Worm (Caenorhabditis elegans): Measurements from ENCODE around the gene C52A11.3.

C52A11.3 gene

ce11 chrII:10717124-10717523 is 20.0 kb upstream of the C52A11.3 start, which contains the start of gene C09G5.13:
Gene C09G5.13 (plus strand): TSS chrII:10717424.
- TF ChIP-seq him-1 (tag; optimal IDR thresholded peaks at IDR 0.05) (no peak), W03F9.2 (tag; optimal IDR thresholded peaks at IDR 0.05) (no peak), dao-5 (tag; optimal IDR thresholded peaks at IDR 0.05) (no peak)

- TF ChIP-seq dao-5 (tag; optimal IDR thresholded peaks at IDR 0.05) (no peak), W03F9.2 (tag; optimal IDR thresholded peaks at IDR 0.05) (no peak), him-1 (tag; optimal IDR thresholded peaks at IDR 0.05) (no peak)
These were observed 17.2 kb upstream of the C52A11.3 start, which contains the start of gene mks-5 for ce11 chrII:10719931-10720330. Gene mks-5 (plus strand): TSS chrII:10720231.

ce11 chrII:10723069-10723468 is 14.1 kb upstream of the C52A11.3 start, which contains the start of gene C09G5.14:
Gene C09G5.14 (minus strand): TSS chrII:10723169.
- TF ChIP-seq him-1 (tag; optimal IDR thresholded peaks at IDR 0.05) (no peak), dao-5 (tag; optimal IDR thresholded peaks at IDR 0.05) (no peak), W03F9.2 (tag; optimal IDR thresholded peaks at IDR 0.05) (no peak)

DNA sequence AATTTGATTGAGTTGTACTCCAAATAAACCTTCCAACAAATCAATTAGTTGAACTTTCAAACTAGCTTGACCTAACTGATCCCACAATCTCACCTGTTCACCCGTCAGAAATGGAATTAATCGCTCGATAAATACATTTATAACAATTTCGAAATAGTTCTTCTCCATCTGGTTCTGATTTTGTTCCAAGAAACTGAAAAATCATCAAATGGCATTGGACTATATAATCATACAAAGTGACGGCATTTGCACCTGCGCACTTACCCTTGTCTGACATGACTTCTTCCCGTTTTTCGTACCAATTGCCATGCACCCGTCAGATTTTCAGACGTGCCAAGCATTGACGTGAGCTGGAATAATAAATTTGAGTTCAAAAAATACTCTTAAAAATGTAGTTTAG is 6.5 kb upstream of the C52A11.3 start:
- no peak for TF ChIP-seq him-1 (tag; optimal IDR thresholded peaks at IDR 0.05)
- no peak for TF ChIP-seq W03F9.2 (tag; optimal IDR thresholded peaks at IDR 0.05)
- no peak for TF ChIP-seq dao-5 (tag; optimal IDR thresholded peaks at IDR 0.05)

ce11 chrII:10731552-10731951 is 5.6 kb upstream of the C52A11.3 start, which contains the start of gene glb-12:
Gene glb-12 (minus strand): TSS chrII:10731652.
- TF ChIP-seq W03F9.2 (tag; optimal IDR thresholded peaks at IDR 0.05) (no peak), him-1 (tag; optimal IDR thresholded peaks at IDR 0.05) (no peak), dao-5 (tag; optimal IDR thresholded peaks at IDR 0.05) (no peak)

- TF ChIP-seq W03F9.2 (tag; optimal IDR thresholded peaks at IDR 0.05) (no peak), him-1 (tag; optimal IDR thresholded peaks at IDR 0.05) (peak; percentile 0)
These were observed 7.6 kb downstream of the C52A11.3 start for ce11 chrII:10744801-10745200.

DNA sequence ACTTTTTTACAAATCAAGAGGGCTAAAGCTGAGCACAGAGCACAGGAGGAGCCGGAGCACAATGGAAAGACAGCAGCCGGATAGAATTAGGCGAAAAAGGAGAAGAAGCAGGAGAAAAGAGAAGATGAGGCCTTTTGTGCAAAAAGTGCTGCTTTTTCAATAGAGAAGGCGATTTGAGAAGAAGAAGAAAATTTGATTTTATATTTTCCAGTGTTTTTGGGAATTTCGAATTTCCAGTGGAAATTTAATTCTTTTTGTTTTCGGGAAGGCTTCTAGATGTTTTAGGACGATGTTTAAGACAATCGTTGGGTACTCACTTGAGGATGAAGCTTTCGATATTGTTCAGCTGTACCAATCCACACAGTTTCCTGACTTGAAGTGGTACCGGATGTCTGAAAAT is 16.5 kb downstream of the C52A11.3 start:
- TF ChIP-seq W03F9.2 (tag; optimal IDR thresholded peaks at IDR 0.05) (no peak), him-1 (tag; optimal IDR thresholded peaks at IDR 0.05) (no peak), dao-5 (tag; optimal IDR thresholded peaks at IDR 0.05) (no peak)

DNA sequence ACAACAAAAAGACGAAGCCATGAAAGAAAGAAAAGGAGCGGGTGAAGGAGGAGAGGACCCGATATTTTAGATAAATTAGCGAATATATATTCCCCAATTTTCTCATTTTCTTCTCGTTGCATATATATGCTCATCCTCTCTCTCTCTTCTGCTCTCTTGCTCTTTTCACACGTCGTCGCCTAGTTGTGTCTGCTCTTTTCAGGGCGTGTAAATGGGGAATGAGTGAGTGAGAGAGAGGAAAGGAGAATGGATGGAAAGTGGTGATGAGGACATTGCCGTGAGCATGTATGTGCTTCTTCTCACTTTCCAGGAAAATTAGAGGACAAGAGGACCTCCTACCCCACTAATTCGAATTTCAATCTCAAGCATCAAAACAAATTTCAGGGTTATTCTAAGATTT is 18.3 kb downstream of the C52A11.3 start:
- TF ChIP-seq him-1 (tag; optimal IDR thresholded peaks at IDR 0.05) (no peak), dao-5 (tag; optimal IDR thresholded peaks at IDR 0.05) (no peak), W03F9.2 (tag; optimal IDR thresholded peaks at IDR 0.05) (no peak)

- TF ChIP-seq dao-5 (tag; optimal IDR thresholded peaks at IDR 0.05) (no peak), W03F9.2 (tag; optimal IDR thresholded peaks at IDR 0.05) (no peak), him-1 (tag; optimal IDR thresholded peaks at IDR 0.05) (no peak)
These were observed 21.8 kb downstream of the C52A11.3 start for ce11 chrII:10758951-10759350.

DNA sequence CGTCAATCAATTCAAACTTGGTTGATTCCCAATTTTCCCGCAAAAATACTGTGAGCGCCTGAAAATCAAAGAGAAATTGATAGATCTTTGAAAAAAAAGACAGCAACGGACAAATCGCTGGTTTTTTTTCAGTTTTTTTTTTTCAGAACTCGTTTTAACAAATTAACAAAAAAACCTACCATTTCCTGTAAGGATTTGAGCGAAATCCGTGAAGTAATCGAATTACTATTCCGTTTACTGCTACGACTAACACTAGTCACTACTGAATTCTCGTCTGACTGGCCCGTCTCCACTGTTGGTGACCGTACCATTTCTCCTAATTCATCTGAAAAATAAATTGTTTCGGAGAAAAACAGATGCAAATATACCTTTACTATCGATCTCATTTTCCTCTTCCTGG is 22.3 kb downstream of the C52A11.3 start:
- no peak for TF ChIP-seq W03F9.2 (tag; optimal IDR thresholded peaks at IDR 0.05)
- TF ChIP-seq him-1 (tag; optimal IDR thresholded peaks at IDR 0.05), result no peak
- no peak for TF ChIP-seq dao-5 (tag; optimal IDR thresholded peaks at IDR 0.05)

ce11 chrII:10760801-10761200 is 23.6 kb downstream of the C52A11.3 start:
- TF ChIP-seq dao-5 (tag; optimal IDR thresholded peaks at IDR 0.05) (no peak), him-1 (tag; optimal IDR thresholded peaks at IDR 0.05) (no peak), W03F9.2 (tag; optimal IDR thresholded peaks at IDR 0.05) (no peak)

ce11 chrII:10761653-10762052 is 24.5 kb downstream of the C52A11.3 start:
- TF ChIP-seq dao-5 (tag; optimal IDR thresholded peaks at IDR 0.05) (no peak), him-1 (tag; optimal IDR thresholded peaks at IDR 0.05) (peak; percentile 65)

ce11 chrII:10765238-10765637 is 28.1 kb downstream of the C52A11.3 start:
- TF ChIP-seq him-1 (tag; optimal IDR thresholded peaks at IDR 0.05) (no peak), dao-5 (tag; optimal IDR thresholded peaks at IDR 0.05) (no peak), W03F9.2 (tag; optimal IDR thresholded peaks at IDR 0.05) (no peak)

DNA sequence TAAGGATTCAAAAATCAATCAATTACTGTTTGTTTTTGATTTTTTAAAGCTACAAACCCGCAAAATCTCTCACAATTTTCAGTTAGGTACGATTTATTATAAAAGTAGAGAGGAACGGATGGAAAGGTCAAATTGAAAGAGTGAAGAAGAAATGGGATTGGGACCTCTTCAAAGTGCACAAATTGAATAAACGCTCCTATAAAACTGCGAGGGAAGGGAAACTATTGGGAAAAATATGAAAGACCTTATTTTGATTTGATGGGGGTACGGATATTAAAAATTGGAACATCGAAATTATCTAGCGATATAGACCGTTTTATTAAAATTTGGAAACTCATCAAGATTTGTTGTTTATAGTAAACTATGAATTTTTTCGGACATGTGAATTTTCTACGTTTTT is 29.6 kb downstream of the C52A11.3 start:
- TF ChIP-seq W03F9.2 (tag; optimal IDR thresholded peaks at IDR 0.05), result no peak
- no peak for TF ChIP-seq him-1 (tag; optimal IDR thresholded peaks at IDR 0.05)
- no peak for TF ChIP-seq dao-5 (tag; optimal IDR thresholded peaks at IDR 0.05)

DNA sequence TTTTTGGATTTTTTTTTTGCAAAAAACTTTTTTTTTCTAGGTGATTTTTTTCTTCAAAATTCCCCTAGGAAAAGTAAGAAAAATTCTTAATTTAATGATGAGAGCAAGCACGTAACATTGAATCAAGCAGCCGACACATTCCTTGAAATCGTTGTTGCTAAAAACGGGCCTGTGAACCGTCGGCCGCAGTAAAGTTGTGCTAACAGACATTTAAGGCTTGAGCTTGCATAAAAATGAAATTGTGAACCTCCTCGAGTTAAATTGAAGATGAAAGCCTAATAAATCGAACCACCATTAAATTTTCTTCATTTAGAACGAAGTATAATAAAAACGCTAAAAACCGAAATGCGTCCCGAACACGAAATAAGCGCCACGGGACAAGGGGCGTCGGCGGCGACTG is 30.8 kb downstream of the C52A11.3 start:
- TF ChIP-seq him-1 (tag; optimal IDR thresholded peaks at IDR 0.05) (no peak), W03F9.2 (tag; optimal IDR thresholded peaks at IDR 0.05) (no peak), dao-5 (tag; optimal IDR thresholded peaks at IDR 0.05) (no peak)
